Worm (Caenorhabditis elegans) whole organism, L1 larva: ENCODE data around the gene clp-7.

ENCODE experiments used
- C04F5.9 ChIP-seq: sonication (generic microtip); optimal IDR thresholded peaks from 2 replicates; lab custom pipeline; 2016; ENCODE audit warnings: missing genetic modification characterization, missing compliant biosample characterization
- C16A3.4 ChIP-seq: fragments of 150-350 bp; optimal IDR thresholded peaks from 2 replicates; lab custom pipeline; 2014; ENCODE audit warnings: missing biosample characterization, missing genetic modification characterization
- Y116A8C.19 ChIP-seq: sonication (generic microtip); optimal IDR thresholded peaks from 2 replicates; lab custom pipeline; 2016; ENCODE audit warnings: missing compliant biosample characterization, missing genetic modification characterization, borderline replicate concordance
- alr-1 ChIP-seq: fragments of 200-800 bp; sonication (Bioruptor generic); optimal IDR thresholded peaks from 2 replicates; lab custom pipeline; 2018; ENCODE audit warnings: borderline replicate concordance, mild to moderate bottlenecking, missing genetic modification characterization, missing compliant biosample characterization
- blmp-1 ChIP-seq: fragments of 150-350 bp; optimal IDR thresholded peaks from 2 replicates; lab custom pipeline; 2014; ENCODE audit warnings: missing biosample characterization, missing genetic modification characterization
- ceh-63 ChIP-seq: fragments of 200-800 bp; sonication (Bioruptor generic); optimal IDR thresholded peaks from 2 replicates; lab custom pipeline; 2018; ENCODE audit warnings: mild to moderate bottlenecking, missing genetic modification characterization, missing compliant biosample characterization
- ceh-8 ChIP-seq: fragments of 200-800 bp; sonication (Bioruptor generic); optimal IDR thresholded peaks from 2 replicates; lab custom pipeline; 2018; ENCODE audit warnings: mild to moderate bottlenecking, missing genetic modification characterization, moderate library complexity, missing compliant biosample characterization
- ceh-82 ChIP-seq, 3 experiments: fragments of 150-350 bp in 1 of 3; sonication (generic microtip) in 2 of 3; optimal IDR thresholded peaks; 2 replicates each; lab custom pipeline; 2014 to 2017; ENCODE audit warnings: missing biosample characterization in 3 of 3, missing genetic modification characterization in 3 of 3
- ceh-88 ChIP-seq: fragments of 200-800 bp; sonication (Bioruptor generic); IDR thresholded peaks from 2 replicates; pipeline ENCODE4 v1.3.6; 2022; ENCODE audit warnings: missing genetic modification characterization, missing compliant biosample characterization
- dpl-1 ChIP-seq, 3 experiments: fragments of 150-350 bp in 2 of 3; sonication (generic microtip) in 1 of 3; optimal IDR thresholded peaks; 2 replicates each; lab custom pipeline; 2014 to 2017; ENCODE audit warnings: missing biosample characterization in 3 of 3, missing genetic modification characterization in 3 of 3, missing genetic modification reagents in 3 of 3
- dsc-1 ChIP-seq: sonication (generic microtip); optimal IDR thresholded peaks from 2 replicates; lab custom pipeline; 2016; ENCODE audit warnings: mild to moderate bottlenecking, missing genetic modification characterization, missing compliant biosample characterization
- egl-27 ChIP-seq, 2 experiments: fragments of 150-350 bp in 1 of 2; sonication (generic microtip); optimal IDR thresholded peaks; 3 replicates each; lab custom pipeline; 2017 to 2018; ENCODE audit warnings: missing biosample characterization in 2 of 2, missing genetic modification characterization in 2 of 2, missing genetic modification reagents in 2 of 2
- ets-5 ChIP-seq: fragments of 200-800 bp; sonication (Bioruptor generic); IDR thresholded peaks from 2 replicates; pipeline ENCODE4 v1.3.6; 2022; ENCODE audit warnings: missing genetic modification characterization, missing compliant biosample characterization
- fkh-4 ChIP-seq: sonication (generic microtip); optimal IDR thresholded peaks from 2 replicates; lab custom pipeline; 2016; ENCODE audit warnings: missing compliant biosample characterization, missing genetic modification characterization, borderline replicate concordance
- fkh-8 ChIP-seq: sonication (generic microtip); optimal IDR thresholded peaks from 2 replicates; lab custom pipeline; 2016; ENCODE audit warnings: mild to moderate bottlenecking, missing genetic modification characterization, missing compliant biosample characterization
- hlh-17 ChIP-seq: fragments of 200-800 bp; sonication (Bioruptor generic); optimal IDR thresholded peaks from 2 replicates; lab custom pipeline; 2018; ENCODE audit warnings: missing genetic modification characterization, mild to moderate bottlenecking, missing compliant biosample characterization, moderate library complexity, borderline replicate concordance
- hlh-4 ChIP-seq: sonication (generic microtip); optimal IDR thresholded peaks from 2 replicates; lab custom pipeline; 2016; ENCODE audit warnings: mild to moderate bottlenecking, missing genetic modification characterization, missing compliant biosample characterization
- irx-1 ChIP-seq: sonication (generic microtip); optimal IDR thresholded peaks from 2 replicates; lab custom pipeline; 2016; ENCODE audit warnings: missing genetic modification characterization, missing compliant biosample characterization
- isw-1 ChIP-seq: fragments of 200-800 bp; sonication (Bioruptor generic); IDR thresholded peaks from 2 replicates; pipeline ENCODE4 v1.3.6; 2022; ENCODE audit warnings: missing genetic modification characterization, missing compliant biosample characterization
- lin-13 ChIP-seq: fragments of 150-350 bp; optimal IDR thresholded peaks from 2 replicates; lab custom pipeline; 2014; ENCODE audit warnings: missing biosample characterization, missing genetic modification reagents, missing genetic modification characterization
- lin-15B ChIP-seq: fragments of 150-350 bp; sonication (generic microtip); optimal IDR thresholded peaks from 3 replicates; lab custom pipeline; 2014; ENCODE audit warnings: missing biosample characterization, missing genetic modification characterization
- lin-39 ChIP-seq: fragments of 150-350 bp; optimal IDR thresholded peaks from 2 replicates; lab custom pipeline; 2014; ENCODE audit warnings: missing biosample characterization, missing genetic modification reagents, missing genetic modification characterization
- mef-2 ChIP-seq: fragments of 150-350 bp; optimal IDR thresholded peaks from 2 replicates; lab custom pipeline; 2014; ENCODE audit warnings: missing biosample characterization, missing genetic modification characterization
- nhr-11 ChIP-seq: fragments of 150-350 bp; optimal IDR thresholded peaks from 2 replicates; lab custom pipeline; 2014; ENCODE audit warnings: missing biosample characterization, missing genetic modification characterization
- nhr-12 ChIP-seq: sonication (generic microtip); optimal IDR thresholded peaks from 2 replicates; lab custom pipeline; 2017; ENCODE audit warnings: missing biosample characterization, missing genetic modification characterization
- nhr-19 ChIP-seq: fragments of 200-800 bp; sonication (Bioruptor generic); conservative IDR thresholded peaks from 2 replicates; pipeline ENCODE4 v1.3.6; 2022; ENCODE audit warnings: missing genetic modification characterization, missing compliant biosample characterization
- nhr-237 ChIP-seq: fragments of 150-350 bp; optimal IDR thresholded peaks from 2 replicates; lab custom pipeline; 2014; ENCODE audit warnings: missing biosample characterization, missing genetic modification characterization
- nhr-47 ChIP-seq: sonication (generic microtip); optimal IDR thresholded peaks from 2 replicates; lab custom pipeline; 2016; ENCODE audit warnings: mild to moderate bottlenecking, missing genetic modification characterization, moderate library complexity, missing compliant biosample characterization
- nhr-71 ChIP-seq: sonication (generic microtip); optimal IDR thresholded peaks from 2 replicates; lab custom pipeline; 2016; ENCODE audit warnings: mild to moderate bottlenecking, missing genetic modification characterization, moderate library complexity, missing compliant biosample characterization
- nhr-76 ChIP-seq: sonication (generic microtip); optimal IDR thresholded peaks from 2 replicates; lab custom pipeline; 2017; ENCODE audit warnings: missing biosample characterization, missing genetic modification characterization
- nhr-77 ChIP-seq: fragments of 150-350 bp; optimal IDR thresholded peaks from 2 replicates; lab custom pipeline; 2014; ENCODE audit warnings: missing biosample characterization, missing genetic modification characterization
- nhr-84 ChIP-seq: sonication (generic microtip); optimal IDR thresholded peaks from 2 replicates; lab custom pipeline; 2017; ENCODE audit warnings: missing biosample characterization, missing genetic modification characterization
- pag-3 ChIP-seq: sonication (generic microtip); optimal IDR thresholded peaks from 2 replicates; lab custom pipeline; 2017; ENCODE audit warnings: missing genetic modification characterization, mild to moderate bottlenecking, missing compliant biosample characterization, antibody characterized with exemption, borderline replicate concordance; ENCODE audit not compliant: insufficient read depth
- pax-3 ChIP-seq: fragments of 200-800 bp; sonication (Bioruptor generic); optimal IDR thresholded peaks from 2 replicates; lab custom pipeline; 2018; ENCODE audit warnings: mild to moderate bottlenecking, missing genetic modification characterization, moderate library complexity, missing compliant biosample characterization
- rnt-1 ChIP-seq: sonication (generic microtip); optimal IDR thresholded peaks from 2 replicates; lab custom pipeline; 2016; ENCODE audit warnings: mild to moderate bottlenecking, missing genetic modification characterization, moderate library complexity, missing compliant biosample characterization
- skn-1 ChIP-seq: fragments of 150-350 bp; optimal IDR thresholded peaks from 2 replicates; lab custom pipeline; 2014; ENCODE audit warnings: missing biosample characterization, missing genetic modification characterization
- snu-23 ChIP-seq: sonication (generic microtip); optimal IDR thresholded peaks from 2 replicates; lab custom pipeline; 2016; ENCODE audit warnings: missing genetic modification characterization, missing compliant biosample characterization
- swsn-7 ChIP-seq: sonication (generic microtip); optimal IDR thresholded peaks from 2 replicates; lab custom pipeline; 2016; ENCODE audit warnings: missing genetic modification characterization, missing compliant biosample characterization
- tbx-2 ChIP-seq: sonication (generic microtip); optimal IDR thresholded peaks from 2 replicates; lab custom pipeline; 2016; ENCODE audit warnings: missing genetic modification characterization, missing compliant biosample characterization
- unc-130 ChIP-seq: fragments of 150-350 bp; optimal IDR thresholded peaks from 2 replicates; lab custom pipeline; 2017; ENCODE audit warnings: missing biosample characterization, missing genetic modification characterization, inconsistent platforms
- unc-30 ChIP-seq: sonication (generic microtip); optimal IDR thresholded peaks from 2 replicates; lab custom pipeline; 2017; ENCODE audit warnings: missing biosample characterization, missing genetic modification characterization
- unc-86 ChIP-seq: sonication (generic microtip); optimal IDR thresholded peaks from 2 replicates; lab custom pipeline; 2016; ENCODE audit warnings: missing genetic modification characterization, missing compliant biosample characterization
- unc-98 ChIP-seq: fragments of 200-800 bp; sonication (Bioruptor generic); IDR thresholded peaks from 2 replicates; pipeline ENCODE4 v1.3.6; 2022; ENCODE audit warnings: missing genetic modification characterization, missing compliant biosample characterization
- xbp-1 ChIP-seq: sonication (generic microtip); optimal IDR thresholded peaks from 2 replicates; lab custom pipeline; 2016; ENCODE audit warnings: missing genetic modification characterization, missing compliant biosample characterization
- zag-1 ChIP-seq: fragments of 150-350 bp; optimal IDR thresholded peaks from 2 replicates; lab custom pipeline; 2014; ENCODE audit warnings: missing biosample characterization, missing genetic modification characterization

The clp-7 gene

ce11 chrIV:1472145-1472544, 26.4 kb upstream of the clp-7 start:
- TF ChIP-seq nhr-71 (tag; lab: Kevin White, UChicago) (no peak), alr-1 (no peak), dpl-1 (GFP tag; optimal IDR thresholded peaks at IDR 0.05; lab: Kevin White, UChicago) (no peak), C16A3.4 (tag; lab: Kevin White, UChicago) (no peak), lin-15B (tag; lab: Kevin White, UChicago) (no peak), swsn-7 (tag; lab: Kevin White, UChicago) (no peak), unc-98 (GFP tag; lab: Robert Waterston, UW) (no peak), snu-23 (GFP tag; lab: Kevin White, UChicago) (no peak), ets-5 (GFP tag; lab: Robert Waterston, UW) (no peak), nhr-11 (tag; lab: Kevin White, UChicago) (no peak), unc-30 (no peak), dsc-1 (tag; lab: Kevin White, UChicago) (no peak), nhr-47 (tag; lab: Kevin White, UChicago) (no peak), egl-27 (tag; optimal IDR thresholded peaks at IDR 0.05; lab: Kevin White, UChicago) (no peak), nhr-84 (tag; lab: Kevin White, UChicago) (no peak), lin-39 (tag; lab: Kevin White, UChicago) (no peak), ceh-8 (no peak)

ce11 chrIV:1470364-1470763, 24.6 kb upstream of the clp-7 start:
- TF ChIP-seq ceh-63 (no peak), skn-1 (tag; lab: Kevin White, UChicago) (no peak), blmp-1 (no peak), ceh-88 (no peak), alr-1 (no peak), nhr-12 (tag; lab: Kevin White, UChicago) (no peak), tbx-2 (tag; lab: Kevin White, UChicago) (no peak), lin-13 (GFP tag; lab: Kevin White, UChicago) (no peak), ets-5 (GFP tag; lab: Robert Waterston, UW) (no peak), zag-1 (tag; lab: Kevin White, UChicago) (no peak), rnt-1 (tag; lab: Kevin White, UChicago) (no peak), unc-130 (no peak), isw-1 (GFP tag; lab: Robert Waterston, UW) (no peak), nhr-77 (tag; lab: Kevin White, UChicago) (no peak), irx-1 (no peak), Y116A8C.19 (tag; lab: Kevin White, UChicago) (no peak), nhr-19 (GFP tag; lab: Robert Waterston, UW) (no peak)

- TF ChIP-seq ets-5 (GFP tag; lab: Robert Waterston, UW) (no peak), unc-30 (no peak)
- TF ChIP-seq, all 84 proteins: peak for 0
These were observed 23.3 kb upstream of the clp-7 start for ce11 chrIV:1469093-1469492.

ce11 chrIV:1465462-1465861, 19.7 kb upstream of the clp-7 start:
- TF ChIP-seq fkh-4 (tag; lab: Kevin White, UChicago) = no peak
- TF ChIP-seq hlh-17 (GFP tag; lab: Kevin White, UChicago) = no peak
- TF ChIP-seq fkh-8 (tag; lab: Kevin White, UChicago) = no peak
- no peak for TF ChIP-seq ceh-8
- no peak for TF ChIP-seq unc-86
- no peak for TF ChIP-seq nhr-84 (tag; lab: Kevin White, UChicago)
- TF ChIP-seq snu-23 (GFP tag; lab: Kevin White, UChicago) = no peak
- TF ChIP-seq xbp-1 = no peak
- TF ChIP-seq nhr-76 (tag; lab: Kevin White, UChicago) = no peak
- TF ChIP-seq dpl-1 (GFP tag; optimal IDR thresholded peaks at IDR 0.05; lab: Kevin White, UChicago) = no peak
- TF ChIP-seq C16A3.4 (tag; lab: Kevin White, UChicago) = no peak
- no peak for TF ChIP-seq pag-3
- TF ChIP-seq nhr-71 (tag; lab: Kevin White, UChicago) = no peak
- no peak for TF ChIP-seq C04F5.9
- TF ChIP-seq pax-3 = no peak
- TF ChIP-seq nhr-237 (tag; lab: Kevin White, UChicago) = no peak
- TF ChIP-seq ceh-82 (tag; optimal IDR thresholded peaks at IDR 0.05; lab: Kevin White, UChicago) = no peak
- no peak for TF ChIP-seq hlh-4 (tag; lab: Kevin White, UChicago)
- no peak for TF ChIP-seq mef-2 (tag; lab: Kevin White, UChicago)
